Fruit fly (Drosophila melanogaster) whole organism, adult: ENCODE data around the gene raw.

Experiments
- CG12768 ChIP-seq: fragments of 200-800 bp; sonication (Bioruptor generic); optimal IDR thresholded peaks from 2 replicates; lab custom pipeline; 2017; ENCODE audit warnings: missing biosample characterization, missing genetic modification characterization, mild to moderate bottlenecking, moderate library complexity, missing genetic modification reagents
- CG14711 ChIP-seq: fragments of 200-800 bp; sonication (Bioruptor generic); optimal IDR thresholded peaks from 2 replicates; lab custom pipeline; 2018; ENCODE audit warnings: missing biosample characterization, mild to moderate bottlenecking, missing genetic modification characterization, moderate library complexity
- CG1620 ChIP-seq: fragments of 200-800 bp; sonication (Bioruptor generic); optimal IDR thresholded peaks from 2 replicates; lab custom pipeline; 2016; ENCODE audit warnings: missing biosample characterization, missing genetic modification characterization
- CG33017 ChIP-seq: fragments of 200-800 bp; sonication (Bioruptor generic); optimal IDR thresholded peaks from 2 replicates; lab custom pipeline; 2018; ENCODE audit warnings: missing biosample characterization, mild to moderate bottlenecking, missing genetic modification characterization, moderate library complexity
- CG5204 ChIP-seq: fragments of 200-800 bp; sonication (Bioruptor generic); optimal IDR thresholded peaks from 2 replicates; lab custom pipeline; 2016; ENCODE audit warnings: missing biosample characterization, missing genetic modification characterization
- Crg-1 ChIP-seq: fragments of 200-800 bp; sonication (Bioruptor generic); optimal IDR thresholded peaks from 2 replicates; lab custom pipeline; 2016; ENCODE audit warnings: missing biosample characterization, missing genetic modification characterization
- Hr96 ChIP-seq: fragments of 200-800 bp; sonication (Bioruptor generic); optimal IDR thresholded peaks from 2 replicates; lab custom pipeline; 2016; ENCODE audit warnings: missing biosample characterization, missing genetic modification characterization
- Mnt ChIP-seq: fragments of 200-800 bp; sonication (Bioruptor generic); optimal IDR thresholded peaks from 2 replicates; lab custom pipeline; 2016; ENCODE audit warnings: missing biosample characterization, mild to moderate bottlenecking, missing genetic modification characterization
- bab1 ChIP-seq: fragments of 200-800 bp; sonication (Bioruptor generic); optimal IDR thresholded peaks from 3 replicates; lab custom pipeline; 2019; ENCODE audit warnings: missing biosample characterization, mild to moderate bottlenecking, missing genetic modification characterization, moderate library complexity
- cic ChIP-seq: fragments of 200-800 bp; sonication (Bioruptor generic); optimal IDR thresholded peaks from 2 replicates; lab custom pipeline; 2017; ENCODE audit warnings: missing biosample characterization, mild to moderate bottlenecking, missing genetic modification characterization, moderate library complexity
- ovo ChIP-seq: fragments of 200-800 bp; sonication (Bioruptor generic); optimal IDR thresholded peaks from 2 replicates; lab custom pipeline; 2016; ENCODE audit warnings: missing biosample characterization, missing genetic modification characterization
- pad ChIP-seq: fragments of 200-800 bp; sonication (Bioruptor generic); optimal IDR thresholded peaks from 3 replicates; lab custom pipeline; 2017; ENCODE audit warnings: missing biosample characterization, missing genetic modification characterization, mild to moderate bottlenecking, moderate library complexity, missing genetic modification reagents
- tj ChIP-seq: fragments of 200-800 bp; sonication (Bioruptor generic); optimal IDR thresholded peaks from 3 replicates; lab custom pipeline; 2017; ENCODE audit warnings: missing biosample characterization, mild to moderate bottlenecking, missing genetic modification characterization, moderate library complexity

DNA sequence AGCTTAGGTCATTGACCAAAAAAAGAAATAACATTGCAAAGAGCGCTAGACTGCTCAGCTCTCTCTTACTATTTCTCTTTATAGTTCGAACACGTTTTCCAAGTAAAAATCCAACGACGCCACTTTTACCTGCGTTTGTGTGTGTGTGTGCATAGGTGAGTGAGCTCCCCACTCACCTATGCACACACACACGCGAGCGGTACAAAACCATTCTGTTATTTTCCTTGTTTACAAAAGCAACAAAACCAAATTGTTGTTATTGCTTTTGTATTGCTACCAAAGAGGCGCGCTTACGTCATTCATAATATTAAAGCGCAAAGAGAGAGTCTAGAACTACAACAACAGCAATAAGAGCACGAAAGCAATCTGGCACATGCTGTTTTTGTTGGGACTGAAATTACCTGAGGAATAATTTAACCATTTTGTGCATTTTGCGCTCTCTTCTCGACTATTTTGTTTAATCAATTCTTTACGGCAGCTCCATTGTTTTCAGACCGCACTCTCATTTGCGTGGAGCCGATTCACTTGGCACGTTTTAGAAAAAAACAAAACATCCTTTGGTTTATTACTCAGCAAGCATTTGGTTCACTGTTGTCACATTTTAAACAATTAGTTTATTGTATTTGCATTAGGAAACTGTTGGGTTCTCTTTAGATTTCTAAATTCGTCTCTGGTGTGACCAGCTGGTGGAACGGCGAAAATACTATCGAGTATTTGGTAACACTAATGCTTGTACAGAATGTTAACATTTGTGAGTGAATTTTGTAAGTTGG lies at the start of gene raw:
- TF ChIP-seq CG12768 (peak; percentile 55), CG5204 (GFP tag; lab: Kevin White, UChicago) (no peak), CG1620 (no peak), ovo (peak; percentile 63), Hr96 (GFP tag; lab: Kevin White, UChicago) (no peak), pad (GFP tag; lab: Kevin White, UChicago) (peak; percentile 30), cic (GFP tag; lab: Kevin White, UChicago) (peak; percentile 85), CG33017 (tag; lab: Kevin White, UChicago) (no peak), tj (GFP tag; lab: Kevin White, UChicago) (peak; percentile 30), bab1 (GFP tag; lab: Kevin White, UChicago) (no peak), Mnt (GFP tag; lab: Kevin White, UChicago) (peak; percentile 88), CG14711 (tag; lab: Kevin White, UChicago) (no peak), Crg-1 (GFP tag; lab: Kevin White, UChicago) (peak; percentile 36)
